Fruit fly (Drosophila melanogaster) whole organism, embryonic: Measurements from ENCODE around the gene solo.

ENCODE experiments used
- Abd-B ChIP-seq: fragments of 200-800 bp; sonication (Bioruptor generic); optimal IDR thresholded peaks from 2 replicates; lab custom pipeline; 2018; ENCODE audit warnings: missing biosample characterization, mild to moderate bottlenecking, missing genetic modification characterization, moderate library complexity
- Atf-2 ChIP-seq: fragments of 200-800 bp; sonication (Bioruptor generic); optimal IDR thresholded peaks from 2 replicates; lab custom pipeline; 2016; ENCODE audit warnings: missing biosample characterization, missing genetic modification characterization
- CG10147 ChIP-seq: fragments of 200-800 bp; sonication (Bioruptor generic); optimal IDR thresholded peaks from 2 replicates; lab custom pipeline; 2019; ENCODE audit warnings: missing biosample characterization, mild to moderate bottlenecking, missing genetic modification characterization, moderate library complexity
- CG10543 ChIP-seq: fragments of 200-800 bp; sonication (Bioruptor generic); optimal IDR thresholded peaks from 3 replicates; lab custom pipeline; 2017; ENCODE audit warnings: missing biosample characterization, mild to moderate bottlenecking, missing genetic modification characterization, moderate library complexity
- CG11247 ChIP-seq: fragments of 200-800 bp; sonication (Bioruptor generic); IDR thresholded peaks from 2 replicates; pipeline ENCODE4 v1.3.6; 2022; ENCODE audit warnings: missing biosample characterization, missing genetic modification characterization
- CG11398 ChIP-seq: fragments of 200-800 bp; sonication (Bioruptor generic); optimal IDR thresholded peaks from 2 replicates; lab custom pipeline; 2016; ENCODE audit warnings: missing biosample characterization, missing genetic modification characterization
- CG14050 ChIP-seq: fragments of 200-800 bp; sonication (Bioruptor generic); IDR thresholded peaks from 3 replicates; pipeline ENCODE4 v1.3.6; 2022; ENCODE audit warnings: missing biosample characterization, missing genetic modification characterization
- CG17802 ChIP-seq: fragments of 200-800 bp; sonication (Bioruptor generic); optimal IDR thresholded peaks from 2 replicates; lab custom pipeline; 2018; ENCODE audit warnings: missing biosample characterization, mild to moderate bottlenecking, missing genetic modification characterization, moderate library complexity
- CG18599 ChIP-seq: fragments of 200-800 bp; sonication (Bioruptor generic); optimal IDR thresholded peaks from 3 replicates; lab custom pipeline; 2017; ENCODE audit warnings: missing biosample characterization, missing genetic modification characterization, mild to moderate bottlenecking, moderate library complexity, missing genetic modification reagents
- CG2678 ChIP-seq: fragments of 200-800 bp; sonication (Bioruptor generic); optimal IDR thresholded peaks from 3 replicates; lab custom pipeline; 2019; ENCODE audit warnings: missing biosample characterization, mild to moderate bottlenecking, missing genetic modification characterization, moderate library complexity
- CG32532 ChIP-seq: fragments of 200-800 bp; sonication (Bioruptor generic); IDR thresholded peaks from 2 replicates; pipeline ENCODE4 v1.3.6; 2022; ENCODE audit warnings: missing biosample characterization, missing genetic modification characterization
- CG33557 ChIP-seq: fragments of 200-800 bp; sonication (Bioruptor generic); optimal IDR thresholded peaks from 2 replicates; lab custom pipeline; 2019; ENCODE audit warnings: missing biosample characterization, mild to moderate bottlenecking, missing genetic modification characterization, moderate library complexity
- CG34376 ChIP-seq: fragments of 200-800 bp; sonication (Bioruptor generic); optimal IDR thresholded peaks from 2 replicates; lab custom pipeline; 2018; ENCODE audit warnings: missing biosample characterization, mild to moderate bottlenecking, missing genetic modification characterization
- CG3847 ChIP-seq: fragments of 200-800 bp; sonication (Bioruptor generic); IDR thresholded peaks from 2 replicates; pipeline ENCODE4 v1.3.6; 2022; ENCODE audit warnings: missing biosample characterization, missing genetic modification characterization
- CG42726 ChIP-seq: fragments of 200-800 bp; sonication (Bioruptor generic); IDR thresholded peaks from 2 replicates; pipeline ENCODE4 v1.3.6; 2022; ENCODE audit warnings: missing biosample characterization, missing genetic modification characterization; ENCODE audit not compliant: partially characterized antibody
- CG4424 ChIP-seq: fragments of 200-800 bp; sonication (Bioruptor generic); optimal IDR thresholded peaks from 3 replicates; lab custom pipeline; 2016; ENCODE audit warnings: missing biosample characterization, missing genetic modification characterization
- CG4854 ChIP-seq: fragments of 200-800 bp; sonication (Bioruptor generic); optimal IDR thresholded peaks from 2 replicates; lab custom pipeline; 2016; ENCODE audit warnings: missing biosample characterization, missing genetic modification characterization, inconsistent platforms
- CG6689 ChIP-seq: fragments of 200-800 bp; sonication (Bioruptor generic); IDR thresholded peaks from 2 replicates; pipeline ENCODE4 v1.3.6; 2022; ENCODE audit warnings: missing biosample characterization, missing genetic modification characterization
- CG7372 ChIP-seq: fragments of 200-800 bp; sonication (Bioruptor generic); IDR thresholded peaks from 2 replicates; pipeline ENCODE4 v1.3.6; 2022; ENCODE audit warnings: missing biosample characterization, missing genetic modification characterization
- CG9437 ChIP-seq: fragments of 200-800 bp; sonication (Bioruptor generic); optimal IDR thresholded peaks from 2 replicates; lab custom pipeline; 2018; ENCODE audit warnings: missing biosample characterization, mild to moderate bottlenecking, missing genetic modification characterization
- CG9932 ChIP-seq: fragments of 200-800 bp; sonication (Bioruptor generic); IDR thresholded peaks from 2 replicates; pipeline ENCODE4 v1.3.6; 2022; ENCODE audit warnings: missing biosample characterization, missing genetic modification characterization
- Camta ChIP-seq: fragments of 200-800 bp; sonication (Bioruptor generic); optimal IDR thresholded peaks from 2 replicates; lab custom pipeline; 2016; ENCODE audit warnings: missing biosample characterization, missing genetic modification characterization
- Doc3 ChIP-seq: fragments of 200-800 bp; sonication (Bioruptor generic); IDR thresholded peaks from 3 replicates; pipeline ENCODE4 v1.3.6; 2022; ENCODE audit warnings: missing biosample characterization, missing genetic modification characterization; ENCODE audit not compliant: partially characterized antibody
- Elba2 ChIP-seq: fragments of 200-800 bp; sonication (Bioruptor generic); optimal IDR thresholded peaks from 3 replicates; lab custom pipeline; 2016; ENCODE audit warnings: missing biosample characterization, missing genetic modification characterization
- HmgD ChIP-seq: fragments of 200-800 bp; sonication (Bioruptor generic); optimal IDR thresholded peaks from 3 replicates; lab custom pipeline; 2016; ENCODE audit warnings: missing biosample characterization, missing genetic modification characterization
- MBD-R2 ChIP-seq: fragments of 200-800 bp; sonication (Bioruptor generic); IDR thresholded peaks from 2 replicates; pipeline ENCODE4 v1.3.6; 2022; ENCODE audit warnings: missing biosample characterization, missing genetic modification characterization
- Mes4 ChIP-seq: fragments of 200-800 bp; sonication (Bioruptor generic); optimal IDR thresholded peaks from 2 replicates; lab custom pipeline; 2016; ENCODE audit warnings: missing biosample characterization, missing genetic modification characterization
- NC2α ChIP-seq: fragments of 200-800 bp; sonication (Bioruptor generic); optimal IDR thresholded peaks from 2 replicates; lab custom pipeline; 2016; ENCODE audit warnings: missing biosample characterization, missing genetic modification characterization
- NK7.1 ChIP-seq: fragments of 200-800 bp; sonication (Bioruptor generic); optimal IDR thresholded peaks from 3 replicates; lab custom pipeline; 2016; ENCODE audit warnings: missing biosample characterization, missing genetic modification characterization
- Sox102F ChIP-seq: fragments of 200-800 bp; sonication (Bioruptor generic); optimal IDR thresholded peaks from 2 replicates; lab custom pipeline; 2018; ENCODE audit warnings: missing biosample characterization, mild to moderate bottlenecking, missing genetic modification characterization, moderate library complexity
- Ssrp ChIP-seq: fragments of 200-800 bp; sonication (Bioruptor generic); optimal IDR thresholded peaks from 2 replicates; lab custom pipeline; 2018; ENCODE audit warnings: missing biosample characterization, mild to moderate bottlenecking, missing genetic modification characterization, moderate library complexity
- YL-1 ChIP-seq: fragments of 200-800 bp; sonication (Bioruptor generic); optimal IDR thresholded peaks from 3 replicates; lab custom pipeline; 2017; ENCODE audit warnings: missing biosample characterization, mild to moderate bottlenecking, missing genetic modification characterization
- ac ChIP-seq: fragments of 200-800 bp; sonication (Bioruptor generic); optimal IDR thresholded peaks from 3 replicates; lab custom pipeline; 2017; ENCODE audit warnings: missing biosample characterization, mild to moderate bottlenecking, missing genetic modification characterization
- amos ChIP-seq: fragments of 200-800 bp; sonication (Bioruptor generic); IDR thresholded peaks from 2 replicates; pipeline ENCODE4 v1.3.6; 2022; ENCODE audit warnings: missing biosample characterization, missing genetic modification characterization; ENCODE audit not compliant: partially characterized antibody
- ap ChIP-seq: fragments of 200-800 bp; sonication (Bioruptor generic); IDR thresholded peaks from 2 replicates; pipeline ENCODE4 v1.3.6; 2022; ENCODE audit warnings: missing biosample characterization, missing genetic modification characterization
- chm ChIP-seq: fragments of 200-800 bp; sonication (Bioruptor generic); IDR thresholded peaks from 2 replicates; pipeline ENCODE4 v1.3.6; 2022; ENCODE audit warnings: missing biosample characterization, missing genetic modification characterization
- gfzf ChIP-seq: fragments of 200-800 bp; sonication (Bioruptor generic); optimal IDR thresholded peaks from 2 replicates; lab custom pipeline; 2016; ENCODE audit warnings: missing biosample characterization, mild to moderate bottlenecking, missing genetic modification characterization, moderate library complexity
- hb ChIP-seq: fragments of 200-800 bp; sonication (Bioruptor generic); IDR thresholded peaks from 3 replicates; pipeline ENCODE4 v1.3.6; 2022; ENCODE audit warnings: missing biosample characterization, missing genetic modification characterization; ENCODE audit not compliant: partially characterized antibody
- knrl ChIP-seq: fragments of 200-800 bp; sonication (Bioruptor generic); IDR thresholded peaks from 3 replicates; pipeline ENCODE4 v1.3.6; 2022; ENCODE audit warnings: missing biosample characterization, missing genetic modification characterization; ENCODE audit not compliant: partially characterized antibody
- lmd ChIP-seq: fragments of 200-800 bp; sonication (Bioruptor generic); IDR thresholded peaks from 2 replicates; pipeline ENCODE4 v1.3.6; 2022; ENCODE audit warnings: missing biosample characterization, missing genetic modification characterization
- nerfin-2 ChIP-seq: fragments of 200-800 bp; sonication (Bioruptor generic); IDR thresholded peaks from 2 replicates; pipeline ENCODE4 v1.3.6; 2022; ENCODE audit warnings: missing biosample characterization, missing genetic modification characterization; ENCODE audit not compliant: partially characterized antibody
- pan ChIP-seq, 4 experiments: fragments of >200 bp in 3 of 4; fragments of 200-800 bp in 1 of 4; sonication (Bioruptor generic) in 1 of 4; optimal IDR thresholded peaks in 3 of 4; IDR thresholded peaks in 1 of 4; 2 replicates each; pipeline versions ENCODE4 v1.3.6 to Lab custom; 2017 to 2022; ENCODE audit warnings: missing biosample characterization in 2 of 4, missing genetic modification characterization in 2 of 4, mixed read lengths in 1 of 4
- salm ChIP-seq: fragments of 200-800 bp; sonication (Bioruptor generic); optimal IDR thresholded peaks from 2 replicates; lab custom pipeline; 2018; ENCODE audit warnings: missing biosample characterization, mild to moderate bottlenecking, missing genetic modification characterization
- sens ChIP-seq: fragments of 200-800 bp; sonication (Bioruptor generic); peaks from one replicate; lab custom pipeline; 2016; ENCODE audit warnings: missing biosample characterization, missing genetic modification characterization
- sima ChIP-seq: fragments of 200-800 bp; sonication (Bioruptor generic); optimal IDR thresholded peaks from 2 replicates; lab custom pipeline; 2016; ENCODE audit warnings: missing biosample characterization, missing genetic modification characterization
- sug ChIP-seq: fragments of 200-800 bp; optimal IDR thresholded peaks from 2 replicates; lab custom pipeline; 2019; ENCODE audit warnings: missing biosample characterization, mild to moderate bottlenecking, missing genetic modification characterization, moderate library complexity
- tin ChIP-seq: fragments of 200-800 bp; sonication (Bioruptor generic); optimal IDR thresholded peaks from 3 replicates; lab custom pipeline; 2016; ENCODE audit warnings: missing biosample characterization, missing genetic modification characterization
- zfh1 ChIP-seq: fragments of 200-800 bp; sonication (Bioruptor generic); IDR thresholded peaks from 3 replicates; pipeline ENCODE4 v1.3.6; 2022; ENCODE audit warnings: missing biosample characterization, missing genetic modification characterization

Gene solo

DNA sequence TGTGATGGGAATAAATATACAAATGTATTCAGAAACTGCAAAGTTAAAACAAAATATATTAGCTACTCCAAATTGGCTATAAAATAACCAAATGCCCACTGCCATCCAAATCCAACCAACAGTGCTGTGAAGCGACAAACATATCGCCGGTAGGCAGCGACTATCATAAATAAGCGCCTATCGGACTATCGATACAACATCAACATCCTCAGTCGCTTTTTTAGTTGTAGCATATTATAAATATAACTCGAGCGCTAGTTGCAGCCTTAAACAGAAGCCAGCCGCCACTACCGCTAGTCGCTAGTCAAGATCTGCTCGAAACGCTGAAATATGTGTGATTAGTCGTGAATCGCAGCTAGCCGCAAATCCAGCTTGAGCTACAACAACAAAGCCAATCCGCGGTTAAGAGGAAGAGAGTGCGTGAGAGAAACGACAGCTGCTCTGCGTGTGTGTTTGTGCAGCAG is 22.1 kb upstream of the solo start (continued):
- peak; percentile 0 for TF ChIP-seq CG33557 (GFP tag; lab: Kevin White, UChicago)
- peak; percentile 8 for TF ChIP-seq CG34376 (GFP tag; lab: Kevin White, UChicago)
- no peak for TF ChIP-seq sug (tag; lab: Kevin White, UChicago)
- TF ChIP-seq CG2678 (tag; lab: Kevin White, UChicago): no peak
- no peak for TF ChIP-seq Abd-B (GFP tag; lab: Kevin White, UChicago)
- TF ChIP-seq CG11247: peak; percentile 45; the same call in 1 of the 2 replicates
- TF ChIP-seq CG4424 (GFP tag; lab: Kevin White, UChicago): peak; percentile 28
- no peak for TF ChIP-seq CG6689 (GFP tag; lab: Robert Waterston, UW)
- no peak for TF ChIP-seq CG18599 (GFP tag; lab: Kevin White, UChicago)
- no peak for TF ChIP-seq Ssrp
- TF ChIP-seq CG32532 (GFP tag; lab: Robert Waterston, UW): peak; percentile 61; the same call in 1 of the 2 replicates
- peak; percentile 82 for TF ChIP-seq sens
- peak; percentile 22; the same call in 1 of the 2 replicates for TF ChIP-seq lmd (GFP tag; lab: Robert Waterston, UW)
- TF ChIP-seq Atf-2 (GFP tag; lab: Kevin White, UChicago): no peak
- TF ChIP-seq MBD-R2: peak; percentile 87
- TF ChIP-seq NC2α (GFP tag; lab: Kevin White, UChicago): no peak
- no peak for TF ChIP-seq NK7.1 (GFP tag; lab: Kevin White, UChicago)
- no peak for TF ChIP-seq YL-1 (GFP tag; lab: Kevin White, UChicago)
- TF ChIP-seq CG11398: no peak
- peak; percentile 79 for TF ChIP-seq nerfin-2 (GFP tag; lab: Robert Waterston, UW)
- TF ChIP-seq CG10147 (GFP tag; lab: Kevin White, UChicago): no peak
- TF ChIP-seq pan (optimal IDR thresholded peaks at IDR 0.05; lab: Kevin White, UChicago): no peak
- no peak for TF ChIP-seq pan (GFP tag; optimal IDR thresholded peaks at IDR 0.05 in 1 of 2, IDR thresholded peaks at IDR 0.05 in 1 of 2)
- TF ChIP-seq chm (GFP tag; lab: Robert Waterston, UW): no peak
- TF ChIP-seq hb (GFP tag; lab: Robert Waterston, UW): peak; percentile 86
- TF ChIP-seq CG10543 (GFP tag; lab: Kevin White, UChicago): peak; percentile 9
- peak; percentile 94 for TF ChIP-seq amos
- TF ChIP-seq CG17802 (tag; lab: Kevin White, UChicago): no peak
- TF ChIP-seq sima: no peak
- TF ChIP-seq Doc3 (GFP tag; lab: Robert Waterston, UW): peak; percentile 74
- TF ChIP-seq Sox102F (GFP tag; lab: Kevin White, UChicago): no peak
- no peak for TF ChIP-seq CG4854 (GFP tag; lab: Kevin White, UChicago)
- TF ChIP-seq Camta: peak; percentile 15
- TF ChIP-seq zfh1 (GFP tag; lab: Robert Waterston, UW): no peak
- no peak for TF ChIP-seq ap (GFP tag; lab: Robert Waterston, UW)
- peak; percentile 19; the same call in 1 of the 2 replicates for TF ChIP-seq CG7372 (GFP tag; lab: Robert Waterston, UW)
- peak; percentile 79 for TF ChIP-seq CG3847
- peak; percentile 85 for TF ChIP-seq knrl (GFP tag; lab: Robert Waterston, UW)
- TF ChIP-seq salm (tag; lab: Kevin White, UChicago): no peak
- TF ChIP-seq gfzf (GFP tag; lab: Kevin White, UChicago): peak; percentile 11
- peak; percentile 21 for TF ChIP-seq CG9437 (GFP tag; lab: Kevin White, UChicago)
- TF ChIP-seq HmgD (GFP tag; lab: Kevin White, UChicago): peak; percentile 14
- peak; percentile 95 for TF ChIP-seq CG42726 (GFP tag; lab: Robert Waterston, UW)
- no peak for TF ChIP-seq Mes4
- TF ChIP-seq ac: peak; percentile 60
- TF ChIP-seq tin (GFP tag; lab: Kevin White, UChicago): peak; percentile 25
- TF ChIP-seq Elba2 (GFP tag; lab: Kevin White, UChicago): peak; percentile 39
- TF ChIP-seq CG14050 (GFP tag; lab: Robert Waterston, UW): no peak
- peak; percentile 84 for TF ChIP-seq CG9932
- TF ChIP-seq, all 482 proteins: peak for 135
